Fruit fly (Drosophila melanogaster) whole organism, pupa: Measurements from ENCODE around the gene CG33648.

Experiments
- CG10348 ChIP-seq: fragments of 200-800 bp; sonication (Bioruptor generic); IDR thresholded peaks from 2 replicates; pipeline ENCODE4 v1.3.6; 2022; ENCODE audit warnings: missing biosample characterization, missing genetic modification characterization
- CG12605 ChIP-seq: fragments of 200-800 bp; sonication (Bioruptor generic); IDR thresholded peaks from 2 replicates; pipeline ENCODE4 v1.3.6; 2022; ENCODE audit warnings: missing biosample characterization, missing genetic modification characterization
- CG13204 ChIP-seq: fragments of 200-800 bp; sonication (Bioruptor generic); optimal IDR thresholded peaks from 2 replicates; lab custom pipeline; 2018; ENCODE audit warnings: missing biosample characterization, mild to moderate bottlenecking, missing genetic modification characterization, moderate library complexity
- CG14655 ChIP-seq: fragments of 200-800 bp; sonication (Bioruptor generic); optimal IDR thresholded peaks from 3 replicates; lab custom pipeline; 2017; ENCODE audit warnings: mild to moderate bottlenecking, missing biosample characterization, missing genetic modification reagents, missing genetic modification characterization
- CG15710 ChIP-seq: fragments of 200-800 bp; sonication (Bioruptor generic); optimal IDR thresholded peaks from 2 replicates; lab custom pipeline; 2018; ENCODE audit warnings: missing biosample characterization, mild to moderate bottlenecking, missing genetic modification characterization, moderate library complexity
- CG17806 ChIP-seq: fragments of 200-800 bp; sonication (Bioruptor generic); optimal IDR thresholded peaks from 2 replicates; lab custom pipeline; 2018; ENCODE audit warnings: missing biosample characterization, mild to moderate bottlenecking, missing genetic modification characterization, moderate library complexity
- CG32121 ChIP-seq: fragments of 200-800 bp; sonication (Bioruptor generic); IDR thresholded peaks from 2 replicates; pipeline ENCODE4 v1.3.6; 2022; ENCODE audit warnings: missing biosample characterization, missing genetic modification characterization
- CG34367 ChIP-seq: fragments of 200-800 bp; sonication (Bioruptor generic); optimal IDR thresholded peaks from 2 replicates; lab custom pipeline; 2018; ENCODE audit warnings: missing biosample characterization, mild to moderate bottlenecking, missing genetic modification characterization
- CG4496 ChIP-seq: fragments of 200-800 bp; sonication (Bioruptor generic); IDR thresholded peaks from 3 replicates; pipeline ENCODE4 v1.3.6; 2022; ENCODE audit warnings: missing biosample characterization, missing genetic modification characterization
- CG8159 ChIP-seq: fragments of 200-800 bp; sonication (Bioruptor generic); optimal IDR thresholded peaks from 3 replicates; lab custom pipeline; 2018; ENCODE audit warnings: missing biosample characterization, mild to moderate bottlenecking, missing genetic modification characterization, moderate library complexity
- CG8301 ChIP-seq: fragments of 200-800 bp; sonication (Bioruptor generic); optimal IDR thresholded peaks from 2 replicates; lab custom pipeline; 2018; ENCODE audit warnings: missing biosample characterization, mild to moderate bottlenecking, missing genetic modification characterization
- CG9948 ChIP-seq: fragments of 200-800 bp; sonication (Bioruptor generic); optimal IDR thresholded peaks from 2 replicates; lab custom pipeline; 2018; ENCODE audit warnings: missing biosample characterization, mild to moderate bottlenecking, missing genetic modification characterization, moderate library complexity
- D1 ChIP-seq: fragments of 200-800 bp; sonication (Bioruptor generic); optimal IDR thresholded peaks from 2 replicates; lab custom pipeline; 2018; ENCODE audit warnings: missing biosample characterization, mild to moderate bottlenecking, missing genetic modification characterization, moderate library complexity
- EcR ChIP-seq: fragments of 200-800 bp; sonication (Bioruptor generic); optimal IDR thresholded peaks from 3 replicates; lab custom pipeline; 2019; ENCODE audit warnings: missing biosample characterization, missing genetic modification characterization, mild to moderate bottlenecking, moderate library complexity, missing genetic modification reagents
- Ets98B ChIP-seq: fragments of 200-800 bp; sonication (Bioruptor generic); IDR thresholded peaks from 2 replicates; pipeline ENCODE4 v1.3.6; 2022; ENCODE audit warnings: missing biosample characterization, missing genetic modification characterization
- Pif1A ChIP-seq: fragments of 200-800 bp; sonication (Bioruptor generic); optimal IDR thresholded peaks from 3 replicates; lab custom pipeline; 2016; ENCODE audit warnings: missing biosample characterization, missing genetic modification characterization
- Pif1B ChIP-seq: fragments of 200-800 bp; sonication (Bioruptor generic); optimal IDR thresholded peaks from 3 replicates; lab custom pipeline; 2016; ENCODE audit warnings: missing biosample characterization, missing genetic modification characterization
- Snoo ChIP-seq: fragments of 200-800 bp; sonication (Bioruptor generic); optimal IDR thresholded peaks from 3 replicates; lab custom pipeline; 2017; ENCODE audit warnings: missing biosample characterization, mild to moderate bottlenecking, missing genetic modification characterization, inconsistent platforms
- fd96Ca ChIP-seq: fragments of 200-800 bp; sonication (Bioruptor generic); IDR thresholded peaks from 3 replicates; pipeline ENCODE4 v1.3.6; 2022; ENCODE audit warnings: missing biosample characterization, missing genetic modification characterization
- gl ChIP-seq: fragments of 200-800 bp; sonication (Bioruptor generic); optimal IDR thresholded peaks from 2 replicates; lab custom pipeline; 2018; ENCODE audit warnings: missing biosample characterization, mild to moderate bottlenecking, missing genetic modification characterization
- rn ChIP-seq: fragments of 200-800 bp; sonication (Bioruptor generic); IDR thresholded peaks from 2 replicates; pipeline ENCODE4 v1.3.6; 2022; ENCODE audit warnings: missing biosample characterization, missing genetic modification characterization

Gene CG33648

dm6 chr2L:14505004-14505835 is 18.9 kb upstream of the CG33648 start:
- TF ChIP-seq CG10348 (GFP tag; lab: Robert Waterston, UW): no peak
- peak; percentile 55; the same call in 2 of the 3 replicates for TF ChIP-seq fd96Ca
- TF ChIP-seq CG14655 (GFP tag; lab: Kevin White, UChicago): peak; percentile 56
- TF ChIP-seq Ets98B (GFP tag; lab: Robert Waterston, UW): peak; percentile 36
- TF ChIP-seq CG15710 (tag; lab: Kevin White, UChicago): peak; percentile 31
- peak; percentile 14 for TF ChIP-seq CG8301
- TF ChIP-seq CG17806: peak; percentile 31
- no peak for TF ChIP-seq rn (GFP tag; lab: Robert Waterston, UW)
- peak; percentile 34 for TF ChIP-seq CG13204 (GFP tag; lab: Kevin White, UChicago)
- peak; percentile 47 for TF ChIP-seq Pif1B (GFP tag; lab: Kevin White, UChicago)
- peak; percentile 45; the same call in 1 of the 2 replicates for TF ChIP-seq CG32121 (GFP tag; lab: Robert Waterston, UW)
- TF ChIP-seq CG34367 (tag; lab: Kevin White, UChicago): peak; percentile 41
- TF ChIP-seq Snoo (tag; lab: Kevin White, UChicago): peak; percentile 8
- TF ChIP-seq CG12605 (GFP tag; lab: Robert Waterston, UW): no peak
- TF ChIP-seq D1 (tag; lab: Kevin White, UChicago): no peak
- TF ChIP-seq gl (tag; lab: Kevin White, UChicago): peak; percentile 48
- peak; percentile 16 for TF ChIP-seq CG8159
- TF ChIP-seq CG4496: peak; percentile 75; the same call in 2 of the 3 replicates
- TF ChIP-seq Pif1A (GFP tag; lab: Kevin White, UChicago): peak; percentile 79
- peak; percentile 20 for TF ChIP-seq CG9948 (tag; lab: Kevin White, UChicago)
- TF ChIP-seq EcR: peak; percentile 28

dm6 chr2L:14506011-14506565 is 18.0 kb upstream of the CG33648 start:
- no peak for TF ChIP-seq Snoo (tag; lab: Kevin White, UChicago)
- TF ChIP-seq fd96Ca: no peak
- TF ChIP-seq CG8301: no peak
- no peak for TF ChIP-seq CG15710 (tag; lab: Kevin White, UChicago)
- TF ChIP-seq Pif1A (GFP tag; lab: Kevin White, UChicago): no peak
- no peak for TF ChIP-seq CG8159
- TF ChIP-seq D1 (tag; lab: Kevin White, UChicago): no peak
- no peak for TF ChIP-seq Pif1B (GFP tag; lab: Kevin White, UChicago)
- no peak for TF ChIP-seq CG32121 (GFP tag; lab: Robert Waterston, UW)
- no peak for TF ChIP-seq CG14655 (GFP tag; lab: Kevin White, UChicago)
- no peak for TF ChIP-seq CG9948 (tag; lab: Kevin White, UChicago)
- no peak for TF ChIP-seq CG17806
- TF ChIP-seq gl (tag; lab: Kevin White, UChicago): no peak
- TF ChIP-seq CG34367 (tag; lab: Kevin White, UChicago): no peak
- no peak for TF ChIP-seq EcR
- no peak for TF ChIP-seq CG4496
- TF ChIP-seq CG13204 (GFP tag; lab: Kevin White, UChicago): no peak
- TF ChIP-seq CG12605 (GFP tag; lab: Robert Waterston, UW): no peak
- TF ChIP-seq rn (GFP tag; lab: Robert Waterston, UW): no peak

dm6 chr2L:14506694-14507093 is 17.4 kb upstream of the CG33648 start:
- TF ChIP-seq Ets98B (GFP tag; lab: Robert Waterston, UW) (no peak), CG32121 (GFP tag; lab: Robert Waterston, UW) (no peak), Pif1A (GFP tag; lab: Kevin White, UChicago) (peak; percentile 7), CG14655 (GFP tag; lab: Kevin White, UChicago) (no peak), CG9948 (tag; lab: Kevin White, UChicago) (no peak), CG4496 (0 out of 3 replicates have a peak, but pooled peaks have one; percentile 34), Pif1B (GFP tag; lab: Kevin White, UChicago) (no peak)

- TF ChIP-seq Snoo (tag; lab: Kevin White, UChicago) (no peak), rn (GFP tag; lab: Robert Waterston, UW) (no peak), CG12605 (GFP tag; lab: Robert Waterston, UW) (no peak), fd96Ca (no peak), gl (tag; lab: Kevin White, UChicago) (no peak)
These were observed 16.1 kb upstream of the CG33648 start for dm6 chr2L:14507997-14508396.

- TF ChIP-seq CG4496: no peak
- peak; percentile 43 for TF ChIP-seq EcR
These were observed 15.4 kb upstream of the CG33648 start for dm6 chr2L:14508710-14509109.

dm6 chr2L:14510504-14510903 is 13.6 kb upstream of the CG33648 start:
- no peak for TF ChIP-seq CG14655 (GFP tag; lab: Kevin White, UChicago)
- no peak for TF ChIP-seq EcR
- no peak for TF ChIP-seq D1 (tag; lab: Kevin White, UChicago)
- TF ChIP-seq CG9948 (tag; lab: Kevin White, UChicago): no peak
- no peak for TF ChIP-seq CG34367 (tag; lab: Kevin White, UChicago)
- TF ChIP-seq CG15710 (tag; lab: Kevin White, UChicago): no peak
- no peak for TF ChIP-seq CG17806
- TF ChIP-seq Pif1B (GFP tag; lab: Kevin White, UChicago): no peak
